Worm (Caenorhabditis elegans) whole organism, late embryonic: ENCODE data around the gene T14B1.1.

Source experiments
- C08G9.2 ChIP-seq: sonication (generic microtip); optimal IDR thresholded peaks from 2 replicates; lab custom pipeline; 2016; ENCODE audit warnings: mild to moderate bottlenecking, missing genetic modification characterization, moderate library complexity, missing compliant biosample characterization
- C38D4.7 ChIP-seq: fragments of 200-800 bp; sonication (Bioruptor generic); optimal IDR thresholded peaks from 2 replicates; lab custom pipeline; 2018; ENCODE audit warnings: mild to moderate bottlenecking, missing genetic modification characterization, moderate library complexity, missing compliant biosample characterization
- F13H6.1 ChIP-seq: sonication (generic microtip); optimal IDR thresholded peaks from 2 replicates; lab custom pipeline; 2016; ENCODE audit warnings: missing genetic modification characterization, missing compliant biosample characterization
- K02D7.2 ChIP-seq: sonication (generic microtip); optimal IDR thresholded peaks from 2 replicates; lab custom pipeline; 2017; ENCODE audit warnings: mild to moderate bottlenecking, missing genetic modification characterization, missing compliant biosample characterization
- T23F11.4 ChIP-seq: fragments of 200-800 bp; sonication (Bioruptor generic); optimal IDR thresholded peaks from 2 replicates; lab custom pipeline; 2018; ENCODE audit warnings: mild to moderate bottlenecking, missing genetic modification characterization, missing compliant biosample characterization
- Y22D7AL.16 ChIP-seq: sonication (generic microtip); optimal IDR thresholded peaks from 2 replicates; lab custom pipeline; 2016; ENCODE audit warnings: missing genetic modification characterization, missing compliant biosample characterization
- ahr-1 ChIP-seq: sonication (generic microtip); optimal IDR thresholded peaks from 2 replicates; lab custom pipeline; 2016; ENCODE audit warnings: missing genetic modification characterization, missing compliant biosample characterization
- ama-1 ChIP-seq: fragments of 150-350 bp; optimal IDR thresholded peaks from 2 replicates; lab custom pipeline; 2014
- ceh-18 ChIP-seq: sonication (generic microtip); optimal IDR thresholded peaks from 2 replicates; lab custom pipeline; 2016; ENCODE audit warnings: missing genetic modification characterization, missing compliant biosample characterization
- ceh-2 ChIP-seq: sonication (generic microtip); optimal IDR thresholded peaks from 2 replicates; lab custom pipeline; 2016; ENCODE audit warnings: missing genotype, missing genetic modification characterization, missing compliant biosample characterization
- ceh-24 ChIP-seq: sonication (generic microtip); optimal IDR thresholded peaks from 2 replicates; lab custom pipeline; 2016; ENCODE audit warnings: mild to moderate bottlenecking, missing genetic modification characterization, missing compliant biosample characterization
- ceh-31 ChIP-seq: sonication (generic microtip); optimal IDR thresholded peaks from 2 replicates; lab custom pipeline; 2016; ENCODE audit warnings: missing genetic modification characterization, missing compliant biosample characterization
- ceh-34 ChIP-seq: sonication (generic microtip); optimal IDR thresholded peaks from 2 replicates; lab custom pipeline; 2016; ENCODE audit warnings: mild to moderate bottlenecking, missing genetic modification characterization, missing compliant biosample characterization
- ceh-45 ChIP-seq: fragments of 200-800 bp; sonication (Bioruptor generic); IDR thresholded peaks from 2 replicates; pipeline ENCODE4 v1.3.6; 2022; ENCODE audit warnings: missing genetic modification reagents, missing genetic modification characterization, missing compliant biosample characterization
- ceh-48 ChIP-seq: sonication (generic microtip); optimal IDR thresholded peaks from 2 replicates; lab custom pipeline; 2016; ENCODE audit warnings: missing genetic modification characterization, inconsistent platforms, missing compliant biosample characterization
- ceh-9 ChIP-seq: sonication (generic microtip); optimal IDR thresholded peaks from 2 replicates; lab custom pipeline; 2016; ENCODE audit warnings: mild to moderate bottlenecking, missing genetic modification characterization, inconsistent platforms, missing compliant biosample characterization
- che-1 ChIP-seq: sonication (generic microtip); optimal IDR thresholded peaks from 2 replicates; lab custom pipeline; 2016; ENCODE audit warnings: mild to moderate bottlenecking, missing genetic modification characterization, missing compliant biosample characterization
- dmd-4 ChIP-seq: sonication (generic microtip); optimal IDR thresholded peaks from 2 replicates; lab custom pipeline; 2016; ENCODE audit warnings: borderline replicate concordance, missing genetic modification characterization, missing compliant biosample characterization
- dve-1 ChIP-seq: sonication (generic microtip); optimal IDR thresholded peaks from 2 replicates; lab custom pipeline; 2017; ENCODE audit warnings: antibody characterized with exemption, mild to moderate bottlenecking, missing genetic modification characterization, missing compliant biosample characterization
- elt-4 ChIP-seq: sonication (generic microtip); optimal IDR thresholded peaks from 2 replicates; lab custom pipeline; 2016; ENCODE audit warnings: missing genetic modification characterization, missing compliant biosample characterization
- ets-4 ChIP-seq: sonication (generic microtip); optimal IDR thresholded peaks from 2 replicates; lab custom pipeline; 2016; ENCODE audit warnings: missing genetic modification characterization, missing compliant biosample characterization
- eyg-1 ChIP-seq: sonication (generic microtip); optimal IDR thresholded peaks from 2 replicates; lab custom pipeline; 2016; ENCODE audit warnings: missing genotype, missing genetic modification characterization, missing compliant biosample characterization
- fax-1 ChIP-seq: sonication (generic microtip); optimal IDR thresholded peaks from 2 replicates; lab custom pipeline; 2016; ENCODE audit warnings: missing genotype, missing genetic modification characterization, missing compliant biosample characterization
- fkh-6 ChIP-seq: sonication (generic microtip); optimal IDR thresholded peaks from 2 replicates; lab custom pipeline; 2016; ENCODE audit warnings: missing genetic modification characterization, missing compliant biosample characterization
- gmeb-2 ChIP-seq: sonication (generic microtip); optimal IDR thresholded peaks from 2 replicates; lab custom pipeline; 2016; ENCODE audit warnings: missing genetic modification characterization, inconsistent platforms, missing compliant biosample characterization
- hlh-13 ChIP-seq: fragments of 200-800 bp; sonication (Bioruptor generic); optimal IDR thresholded peaks from 2 replicates; lab custom pipeline; 2018; ENCODE audit warnings: mild to moderate bottlenecking, missing genetic modification characterization, missing compliant biosample characterization
- hlh-6 ChIP-seq: sonication (generic microtip); optimal IDR thresholded peaks from 2 replicates; lab custom pipeline; 2016; ENCODE audit warnings: missing genotype, missing genetic modification characterization, missing compliant biosample characterization
- hlh-8 ChIP-seq: sonication (generic microtip); optimal IDR thresholded peaks from 2 replicates; lab custom pipeline; 2016; ENCODE audit warnings: missing genotype, missing genetic modification characterization, missing compliant biosample characterization
- lim-6 ChIP-seq: sonication (generic microtip); optimal IDR thresholded peaks from 2 replicates; lab custom pipeline; 2016; ENCODE audit warnings: missing genetic modification characterization, missing compliant biosample characterization
- lin-11 ChIP-seq: fragments of 200-800 bp; sonication (Bioruptor generic); optimal IDR thresholded peaks from 2 replicates; lab custom pipeline; 2018; ENCODE audit warnings: mild to moderate bottlenecking, missing genetic modification characterization, missing compliant biosample characterization
- madf-2 ChIP-seq: sonication (generic microtip); optimal IDR thresholded peaks from 2 replicates; lab custom pipeline; 2017; ENCODE audit warnings: missing genetic modification characterization, missing compliant biosample characterization
- mec-3 ChIP-seq: sonication (generic microtip); optimal IDR thresholded peaks from 2 replicates; lab custom pipeline; 2016; ENCODE audit warnings: borderline replicate concordance, missing genetic modification characterization, missing compliant biosample characterization
- nfya-1 ChIP-seq: sonication (generic microtip); optimal IDR thresholded peaks from 2 replicates; lab custom pipeline; 2017; ENCODE audit warnings: missing genetic modification characterization, mild to moderate bottlenecking, missing compliant biosample characterization, antibody characterized with exemption, moderate library complexity
- nhr-11 ChIP-seq: fragments of 150-350 bp; optimal IDR thresholded peaks from 2 replicates; lab custom pipeline; 2014; ENCODE audit warnings: missing biosample characterization, missing genetic modification characterization
- nhr-232 ChIP-seq: sonication (generic microtip); optimal IDR thresholded peaks from 2 replicates; lab custom pipeline; 2016; ENCODE audit warnings: missing genetic modification characterization, missing compliant biosample characterization
- npax-4 ChIP-seq: sonication (generic microtip); optimal IDR thresholded peaks from 2 replicates; lab custom pipeline; 2016; ENCODE audit warnings: missing genetic modification characterization, missing compliant biosample characterization
- odd-2 ChIP-seq: sonication (generic microtip); optimal IDR thresholded peaks from 2 replicates; lab custom pipeline; 2017; ENCODE audit warnings: antibody characterized with exemption, mild to moderate bottlenecking, missing genetic modification characterization, missing compliant biosample characterization
- pag-3 ChIP-seq: sonication (generic microtip); optimal IDR thresholded peaks from 2 replicates; lab custom pipeline; 2016; ENCODE audit warnings: missing compliant biosample characterization, missing genetic modification characterization, borderline replicate concordance
- pat-9 ChIP-seq: fragments of 200-800 bp; sonication (Bioruptor generic); optimal IDR thresholded peaks from 2 replicates; lab custom pipeline; 2018; ENCODE audit warnings: mild to moderate bottlenecking, missing genetic modification characterization, moderate library complexity, missing compliant biosample characterization
- pha-4 ChIP-seq: fragments of 150-350 bp; optimal IDR thresholded peaks from 2 replicates; lab custom pipeline; 2018; ENCODE audit warnings: missing biosample characterization, missing genetic modification reagents, missing genetic modification characterization
- pqm-1 ChIP-seq: sonication (generic microtip); optimal IDR thresholded peaks from 2 replicates; lab custom pipeline; 2016; ENCODE audit warnings: missing genetic modification characterization, missing compliant biosample characterization
- pros-1 ChIP-seq: fragments of 150-350 bp; optimal IDR thresholded peaks from 2 replicates; lab custom pipeline; 2014; ENCODE audit warnings: missing biosample characterization, missing genetic modification reagents, missing genetic modification characterization
- ref-2 ChIP-seq: sonication (generic microtip); optimal IDR thresholded peaks from 2 replicates; lab custom pipeline; 2016; ENCODE audit warnings: missing genetic modification characterization, missing compliant biosample characterization
- rnt-1 ChIP-seq: sonication (generic microtip); optimal IDR thresholded peaks from 2 replicates; lab custom pipeline; 2016; ENCODE audit warnings: missing genetic modification characterization, missing compliant biosample characterization
- sdc-2 ChIP-seq: sonication (generic microtip); optimal IDR thresholded peaks from 2 replicates; lab custom pipeline; 2016; ENCODE audit warnings: missing genotype, missing genetic modification characterization, missing compliant biosample characterization
- sox-4 ChIP-seq: sonication (generic microtip); optimal IDR thresholded peaks from 2 replicates; lab custom pipeline; 2017; ENCODE audit warnings: mild to moderate bottlenecking, missing genetic modification characterization, inconsistent platforms, missing compliant biosample characterization
- syd-9 ChIP-seq: sonication (generic microtip); optimal IDR thresholded peaks from 2 replicates; lab custom pipeline; 2016; ENCODE audit warnings: mild to moderate bottlenecking, missing genetic modification characterization, moderate library complexity, missing compliant biosample characterization
- tbx-2 ChIP-seq: sonication (generic microtip); optimal IDR thresholded peaks from 2 replicates; lab custom pipeline; 2016; ENCODE audit warnings: missing genetic modification characterization, missing compliant biosample characterization
- tbx-7 ChIP-seq: sonication (generic microtip); optimal IDR thresholded peaks from 2 replicates; lab custom pipeline; 2016; ENCODE audit warnings: missing genotype, missing genetic modification characterization, missing compliant biosample characterization
- unc-3 ChIP-seq, 2 experiments: fragments of 200-800 bp in 1 of 2; sonication (Bioruptor generic) in 1 of 2; sonication (generic microtip) in 1 of 2; conservative IDR thresholded peaks in 1 of 2; optimal IDR thresholded peaks in 1 of 2; 2 replicates each; pipeline versions ENCODE4 v1.3.6 to Lab custom; 2016 to 2022; ENCODE audit warnings: missing compliant biosample characterization in 2 of 2, missing genetic modification characterization in 2 of 2, missing genetic modification reagents in 1 of 2
- unc-42 ChIP-seq: sonication (generic microtip); optimal IDR thresholded peaks from 2 replicates; lab custom pipeline; 2016; ENCODE audit warnings: missing genotype, missing genetic modification characterization, missing compliant biosample characterization
- unc-86 ChIP-seq: sonication (generic microtip); optimal IDR thresholded peaks from 2 replicates; lab custom pipeline; 2016; ENCODE audit warnings: missing genetic modification characterization, missing compliant biosample characterization

Gene T14B1.1

ce11 chrX:9668554-9668953 is at the start of gene T14B1.1:
TSS of gene T14B1.1 (minus strand) at chrX:9668723.
- TF ChIP-seq ceh-18 (tag; lab: Kevin White, UChicago): no peak
- no peak for TF ChIP-seq gmeb-2 (tag; lab: Kevin White, UChicago)
- TF ChIP-seq dve-1 (tag; lab: Kevin White, UChicago): no peak
- no peak for TF ChIP-seq dmd-4 (tag; lab: Kevin White, UChicago)
- TF ChIP-seq ets-4 (tag; lab: Kevin White, UChicago): no peak
- no peak for TF ChIP-seq madf-2 (tag; lab: Kevin White, UChicago)
- TF ChIP-seq pag-3 (tag; lab: Kevin White, UChicago): no peak
- no peak for TF ChIP-seq fkh-6 (tag; lab: Kevin White, UChicago)
- no peak for TF ChIP-seq C38D4.7 (GFP tag; lab: Kevin White, UChicago)
- TF ChIP-seq unc-42 (tag; lab: Kevin White, UChicago): peak; percentile 17
- TF ChIP-seq ceh-24 (tag; lab: Kevin White, UChicago): no peak
- no peak for TF ChIP-seq elt-4 (tag; lab: Kevin White, UChicago)
- TF ChIP-seq nhr-232: no peak
- peak; percentile 55 for TF ChIP-seq ceh-31 (tag; lab: Kevin White, UChicago)
- TF ChIP-seq ceh-48 (tag; lab: Kevin White, UChicago): no peak
- TF ChIP-seq lin-11: no peak
- no peak for TF ChIP-seq ceh-9 (tag; lab: Kevin White, UChicago)
- TF ChIP-seq fax-1 (tag; lab: Kevin White, UChicago): no peak
- no peak for TF ChIP-seq unc-3 (GFP tag; conservative IDR thresholded peaks at IDR 0.05; lab: Robert Waterston, UW)
- TF ChIP-seq unc-3 (tag; optimal IDR thresholded peaks at IDR 0.05; lab: Kevin White, UChicago): no peak
- TF ChIP-seq odd-2 (tag; lab: Kevin White, UChicago): no peak
- TF ChIP-seq hlh-6 (tag; lab: Kevin White, UChicago): peak; percentile 23
- no peak for TF ChIP-seq che-1 (tag; lab: Kevin White, UChicago)
- no peak for TF ChIP-seq K02D7.2
- TF ChIP-seq ref-2: peak; percentile 20
- TF ChIP-seq lim-6 (tag; lab: Kevin White, UChicago): no peak
- TF ChIP-seq eyg-1 (tag; lab: Kevin White, UChicago): no peak
- TF ChIP-seq hlh-13 (GFP tag; lab: Kevin White, UChicago): no peak
- TF ChIP-seq C08G9.2 (tag; lab: Kevin White, UChicago): no peak
- TF ChIP-seq unc-86 (tag; lab: Kevin White, UChicago): no peak
- TF ChIP-seq rnt-1 (tag; lab: Kevin White, UChicago): peak; percentile 16
- no peak for TF ChIP-seq F13H6.1 (tag; lab: Kevin White, UChicago)
- no peak for TF ChIP-seq pha-4
- TF ChIP-seq tbx-2: peak; percentile 13
- TF ChIP-seq hlh-8 (tag; lab: Kevin White, UChicago): no peak
- no peak for TF ChIP-seq ceh-2 (tag; lab: Kevin White, UChicago)
- no peak for TF ChIP-seq pqm-1
- no peak for TF ChIP-seq Y22D7AL.16 (tag; lab: Kevin White, UChicago)
- TF ChIP-seq nfya-1 (tag; lab: Kevin White, UChicago): no peak
- no peak for TF ChIP-seq ceh-45 (GFP tag; lab: Robert Waterston, UW)
- peak; percentile 46 for TF ChIP-seq syd-9
- TF ChIP-seq ahr-1 (tag; lab: Kevin White, UChicago): no peak
- TF ChIP-seq tbx-7 (tag; lab: Kevin White, UChicago): no peak
- no peak for TF ChIP-seq mec-3
- no peak for TF ChIP-seq pat-9
- no peak for TF ChIP-seq sox-4 (tag; lab: Kevin White, UChicago)
- TF ChIP-seq sdc-2 (tag; lab: Kevin White, UChicago): no peak
- TF ChIP-seq pros-1 (tag; lab: Kevin White, UChicago): no peak
- no peak for TF ChIP-seq T23F11.4 (GFP tag; lab: Kevin White, UChicago)
- no peak for TF ChIP-seq nhr-11
- peak; percentile 4 for TF ChIP-seq ceh-34
- no peak for TF ChIP-seq ama-1 (lab: Kevin White, UChicago)
- TF ChIP-seq npax-4 (tag; lab: Kevin White, UChicago): no peak
